Fruit fly (Drosophila melanogaster) whole organism, prepupa: ENCODE results near the gene Lmpt.
A peak's percentile ranks its signal among the peaks of the same experiment; 100 is the strongest.

Source experiments
- Blimp-1 ChIP-seq: fragments of 200-800 bp; sonication (Bioruptor generic); optimal IDR thresholded peaks from 3 replicates; lab custom pipeline; 2017; ENCODE audit warnings: missing biosample characterization, missing genetic modification characterization, mild to moderate bottlenecking, moderate library complexity, missing genetic modification reagents
- CG6808 ChIP-seq: fragments of 200-800 bp; sonication (Bioruptor generic); optimal IDR thresholded peaks from 3 replicates; lab custom pipeline; 2017; ENCODE audit warnings: missing biosample characterization, missing genetic modification characterization, mild to moderate bottlenecking, moderate library complexity, missing genetic modification reagents
- Met ChIP-seq: fragments of 200-800 bp; sonication (Bioruptor generic); optimal IDR thresholded peaks from 3 replicates; lab custom pipeline; 2016; ENCODE audit warnings: missing biosample characterization, missing genetic modification characterization
- Sox102F ChIP-seq: fragments of 200-800 bp; sonication (Bioruptor generic); optimal IDR thresholded peaks from 2 replicates; lab custom pipeline; 2016; ENCODE audit warnings: missing biosample characterization, mild to moderate bottlenecking, missing genetic modification characterization
- fkh ChIP-seq: fragments of 200-800 bp; sonication (Bioruptor generic); optimal IDR thresholded peaks from 3 replicates; lab custom pipeline; 2017; ENCODE audit warnings: missing biosample characterization, mild to moderate bottlenecking, missing genetic modification characterization, moderate library complexity
- net ChIP-seq: fragments of 200-800 bp; sonication (Bioruptor generic); optimal IDR thresholded peaks from 3 replicates; lab custom pipeline; 2016; ENCODE audit warnings: missing biosample characterization, missing genetic modification characterization
- pdm3 ChIP-seq: fragments of 200-800 bp; sonication (Bioruptor generic); optimal IDR thresholded peaks from 3 replicates; lab custom pipeline; 2016; ENCODE audit warnings: missing biosample characterization, missing genetic modification characterization

- peak; percentile 10 for TF ChIP-seq fkh (GFP tag; lab: Kevin White, UChicago)
- TF ChIP-seq Blimp-1 (GFP tag; lab: Kevin White, UChicago): no peak
- TF ChIP-seq CG6808 (GFP tag; lab: Kevin White, UChicago): no peak
- TF ChIP-seq pdm3: no peak
- no peak for TF ChIP-seq net (GFP tag; lab: Kevin White, UChicago)
- no peak for TF ChIP-seq Met
- no peak for TF ChIP-seq Sox102F (GFP tag; lab: Kevin White, UChicago)
Observed at dm6 chr3L:16876785-16877468, 11.8 kb downstream of the Lmpt start, which contains the start of gene CG32170.
